Fruit fly (Drosophila melanogaster): ENCODE data around the gene loh.

loh gene

dm6 chr2L:10468388-10468787 is 26.1 kb downstream of the loh start (continued):
- TF ChIP-seq inv (GFP tag; IDR thresholded peaks at IDR 0.05; ENCODE audit: partially characterized antibody) (no peak), Fer3 (tag; optimal IDR thresholded peaks at IDR 0.05) (peak; percentile 69), Dp (GFP tag; optimal IDR thresholded peaks at IDR 0.05) (no peak), CG18476 (GFP tag; optimal IDR thresholded peaks at IDR 0.05) (no peak), CG6791 (GFP tag; IDR thresholded peaks at IDR 0.05; ENCODE audit: partially characterized antibody) (no peak), NfI (GFP tag; optimal IDR thresholded peaks at IDR 0.05) (peak; percentile 63), CG6654 (GFP tag; optimal IDR thresholded peaks at IDR 0.05) (peak; percentile 15), gcm (GFP tag; optimal IDR thresholded peaks at IDR 0.05) (peak; percentile 2), yki (optimal IDR thresholded peaks at IDR 0.05) (no peak), so (GFP tag; IDR thresholded peaks at IDR 0.05) (peak; percentile 51; the same call in 1 of the 3 replicates), grn (GFP tag; optimal IDR thresholded peaks at IDR 0.05) (no peak), CG2678 (tag; optimal IDR thresholded peaks at IDR 0.05) (peak; percentile 77), wor (GFP tag; IDR thresholded peaks at IDR 0.05) (no peak), wek (GFP tag; optimal IDR thresholded peaks at IDR 0.05) (no peak), CG2202 (tag; optimal IDR thresholded peaks at IDR 0.05) (no peak), pum (GFP tag; optimal IDR thresholded peaks at IDR 0.05) (no peak), CG7556 (GFP tag; optimal IDR thresholded peaks at IDR 0.05) (peak; percentile 15), slou (GFP tag; optimal IDR thresholded peaks at IDR 0.05) (no peak), Atf3 (GFP tag; optimal IDR thresholded peaks at IDR 0.05) (no peak), CG11695 (GFP tag; IDR thresholded peaks at IDR 0.05) (peak; percentile 41; the same call in 1 of the 3 replicates), vvl (GFP tag; IDR thresholded peaks at IDR 0.05) (peak; percentile 81), CG11398 (GFP tag; optimal IDR thresholded peaks at IDR 0.05) (no peak), CG17186 (GFP tag; optimal IDR thresholded peaks at IDR 0.05) (no peak), CG16779 (GFP tag; IDR thresholded peaks at IDR 0.05) (no peak), CG34422 (GFP tag; IDR thresholded peaks at IDR 0.05) (peak; percentile 73; the same call in 2 of the 3 replicates), cato (GFP tag; optimal IDR thresholded peaks at IDR 0.05; ENCODE audit: borderline replicate concordance) (no peak), vnd (GFP tag; IDR thresholded peaks at IDR 0.05; ENCODE audit: partially characterized antibody) (no peak), HLH4C (GFP tag; IDR thresholded peaks at IDR 0.05; ENCODE audit: partially characterized antibody) (no peak), CG11093 (GFP tag; IDR thresholded peaks at IDR 0.05) (no peak), emc (GFP tag; optimal IDR thresholded peaks at IDR 0.05) (no peak), CG3407 (GFP tag; optimal IDR thresholded peaks at IDR 0.05) (peak; percentile 31), D19A (tag; optimal IDR thresholded peaks at IDR 0.05) (peak; percentile 47), kay (GFP tag; optimal IDR thresholded peaks at IDR 0.05) (peak; percentile 41), CG6683 (GFP tag; optimal IDR thresholded peaks at IDR 0.05) (no peak), CG12219 (GFP tag; optimal IDR thresholded peaks at IDR 0.05) (peak; percentile 38), br (optimal IDR thresholded peaks at IDR 0.05) (no peak), CG9797 (GFP tag; optimal IDR thresholded peaks at IDR 0.05) (no peak), CG8478 (optimal IDR thresholded peaks at IDR 0.05) (no peak), jigr1 (GFP tag; IDR thresholded peaks at IDR 0.05) (no peak), sob (GFP tag; IDR thresholded peaks at IDR 0.05) (peak; percentile 57; the same call in 1 of the 2 replicates), Aef1 (GFP tag; IDR thresholded peaks at IDR 0.05) (peak; percentile 63), CG7928 (GFP tag; optimal IDR thresholded peaks at IDR 0.05) (no peak), ci (GFP tag; IDR thresholded peaks at IDR 0.05) (peak; percentile 75; the same call in 2 of the 3 replicates), CG4360 (GFP tag; IDR thresholded peaks at IDR 0.05) (no peak), CG9932 (GFP tag; IDR thresholded peaks at IDR 0.05) (peak; percentile 73), CG14710 (tag; optimal IDR thresholded peaks at IDR 0.05) (peak; percentile 7), mirr (GFP tag; optimal IDR thresholded peaks at IDR 0.05) (peak; percentile 30), slp2 (GFP tag; optimal IDR thresholded peaks at IDR 0.05) (no peak), CG3726 (GFP tag; IDR thresholded peaks at IDR 0.05) (no peak), Eip74EF (GFP tag; optimal IDR thresholded peaks at IDR 0.05) (peak in 1 of 2 experiments; percentile 3), kni (GFP tag; optimal IDR thresholded peaks at IDR 0.05) (no peak), sima (GFP tag; optimal IDR thresholded peaks at IDR 0.05) (no peak)
